Fruit fly (Drosophila melanogaster): ENCODE measurements around the gene CG17991.
A peak's percentile ranks its signal among the peaks of the same experiment; 100 is the strongest.

dm6 chr3R:27198883-27199780, 41.9 kb upstream of the CG17991 start:
- TF ChIP-seq EcR (GFP tag; optimal IDR thresholded peaks at IDR 0.05) (no peak), CG32121 (GFP tag; IDR thresholded peaks at IDR 0.05) (no peak), Pif1B (GFP tag; optimal IDR thresholded peaks at IDR 0.05) (no peak), CG15710 (tag; optimal IDR thresholded peaks at IDR 0.05) (peak; percentile 79), CG14655 (GFP tag; optimal IDR thresholded peaks at IDR 0.05) (no peak), CG13204 (GFP tag; optimal IDR thresholded peaks at IDR 0.05) (peak; percentile 10), CG8159 (tag; optimal IDR thresholded peaks at IDR 0.05) (peak; percentile 78), Ets98B (GFP tag; IDR thresholded peaks at IDR 0.05) (no peak), CG10348 (GFP tag; IDR thresholded peaks at IDR 0.05) (no peak), fd96Ca (GFP tag; IDR thresholded peaks at IDR 0.05) (no peak)

Measured in whole organism, pupa.